Worm (Caenorhabditis elegans) whole organism, late embryonic: ENCODE measurements around the gene str-172.

Experiments
- K09A11.1 ChIP-seq: sonication (generic microtip); optimal IDR thresholded peaks from 2 replicates; lab custom pipeline; 2017; ENCODE audit warnings: antibody characterized with exemption, mild to moderate bottlenecking, missing genetic modification characterization, missing compliant biosample characterization; ENCODE audit not compliant: insufficient read depth
- Y22D7AL.16 ChIP-seq: sonication (generic microtip); optimal IDR thresholded peaks from 2 replicates; lab custom pipeline; 2016; ENCODE audit warnings: missing genetic modification characterization, missing compliant biosample characterization
- ahr-1 ChIP-seq: sonication (generic microtip); optimal IDR thresholded peaks from 2 replicates; lab custom pipeline; 2016; ENCODE audit warnings: missing genetic modification characterization, missing compliant biosample characterization
- ceh-34 ChIP-seq: sonication (generic microtip); optimal IDR thresholded peaks from 2 replicates; lab custom pipeline; 2016; ENCODE audit warnings: mild to moderate bottlenecking, missing genetic modification characterization, missing compliant biosample characterization
- che-1 ChIP-seq: sonication (generic microtip); optimal IDR thresholded peaks from 2 replicates; lab custom pipeline; 2016; ENCODE audit warnings: mild to moderate bottlenecking, missing genetic modification characterization, missing compliant biosample characterization
- eyg-1 ChIP-seq: sonication (generic microtip); optimal IDR thresholded peaks from 2 replicates; lab custom pipeline; 2016; ENCODE audit warnings: missing genotype, missing genetic modification characterization, missing compliant biosample characterization
- fax-1 ChIP-seq: sonication (generic microtip); optimal IDR thresholded peaks from 2 replicates; lab custom pipeline; 2016; ENCODE audit warnings: missing genotype, missing genetic modification characterization, missing compliant biosample characterization
- hlh-30 ChIP-seq: sonication (generic microtip); optimal IDR thresholded peaks from 2 replicates; lab custom pipeline; 2017; ENCODE audit warnings: antibody characterized with exemption, missing genetic modification characterization, missing compliant biosample characterization; ENCODE audit not compliant: insufficient read depth
- hlh-6 ChIP-seq: sonication (generic microtip); optimal IDR thresholded peaks from 2 replicates; lab custom pipeline; 2016; ENCODE audit warnings: missing genotype, missing genetic modification characterization, missing compliant biosample characterization
- mec-3 ChIP-seq: sonication (generic microtip); optimal IDR thresholded peaks from 2 replicates; lab custom pipeline; 2016; ENCODE audit warnings: borderline replicate concordance, missing genetic modification characterization, missing compliant biosample characterization
- nhr-232 ChIP-seq: sonication (generic microtip); optimal IDR thresholded peaks from 2 replicates; lab custom pipeline; 2016; ENCODE audit warnings: missing genetic modification characterization, missing compliant biosample characterization
- odd-2 ChIP-seq: sonication (generic microtip); optimal IDR thresholded peaks from 2 replicates; lab custom pipeline; 2017; ENCODE audit warnings: antibody characterized with exemption, mild to moderate bottlenecking, missing genetic modification characterization, missing compliant biosample characterization
- pag-3 ChIP-seq: sonication (generic microtip); optimal IDR thresholded peaks from 2 replicates; lab custom pipeline; 2016; ENCODE audit warnings: missing compliant biosample characterization, missing genetic modification characterization, borderline replicate concordance
- pha-4 ChIP-seq: fragments of 150-350 bp; optimal IDR thresholded peaks from 2 replicates; lab custom pipeline; 2018; ENCODE audit warnings: missing biosample characterization, missing genetic modification reagents, missing genetic modification characterization
- tbx-7 ChIP-seq: sonication (generic microtip); optimal IDR thresholded peaks from 2 replicates; lab custom pipeline; 2016; ENCODE audit warnings: missing genotype, missing genetic modification characterization, missing compliant biosample characterization
- ztf-16 ChIP-seq: sonication (generic microtip); optimal IDR thresholded peaks from 2 replicates; lab custom pipeline; 2017; ENCODE audit warnings: missing genetic modification characterization, missing compliant biosample characterization

The str-172 gene

ce11 chrIV:4821843-4822242 is 45.7 kb downstream of the str-172 start:
- no peak for TF ChIP-seq eyg-1
- TF ChIP-seq ahr-1 = no peak

DNA sequence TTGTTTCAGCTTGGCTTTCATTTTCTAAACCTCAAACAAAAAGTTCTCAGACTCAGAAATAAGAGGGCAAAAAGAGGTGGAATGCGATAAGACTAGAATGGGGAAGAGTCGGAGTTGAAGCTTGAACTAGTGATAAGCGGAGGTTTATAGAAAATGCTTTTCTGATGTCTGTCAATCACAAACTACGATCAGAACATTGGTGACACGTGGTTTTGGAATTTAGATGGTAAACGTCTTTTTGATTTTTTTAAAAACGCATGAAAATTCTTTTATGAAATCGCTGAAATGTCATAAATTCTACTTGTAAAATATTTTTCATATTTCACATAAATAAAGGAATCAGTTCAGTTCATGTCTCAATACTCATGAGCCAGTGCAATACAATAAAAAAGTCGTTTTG is 46.5 kb downstream of the str-172 start, which contains the start of gene H06H21.8:
Gene H06H21.8 (minus strand): TSS at position 78 of the 400 bp plus-strand sequence.
- TF ChIP-seq hlh-6 (no peak), tbx-7 (no peak), che-1 (tag; lab: Kevin White, UChicago) (no peak), Y22D7AL.16 (tag; lab: Kevin White, UChicago) (no peak), ztf-16 (tag; lab: Kevin White, UChicago) (no peak), mec-3 (tag; lab: Kevin White, UChicago) (no peak), K09A11.1 (tag; lab: Kevin White, UChicago) (no peak), nhr-232 (tag; lab: Kevin White, UChicago) (no peak), eyg-1 (no peak), ceh-34 (tag; lab: Kevin White, UChicago) (no peak), fax-1 (tag; lab: Kevin White, UChicago) (no peak), pag-3 (tag; lab: Kevin White, UChicago) (no peak), odd-2 (tag; lab: Kevin White, UChicago) (no peak), hlh-30 (no peak), pha-4 (no peak)
